Worm (Caenorhabditis elegans): ENCODE data around the gene hmgs-1.

Gene hmgs-1

ce11 chrV:5717237-5717935, 33.0 kb upstream of the hmgs-1 start, which contains the start of gene rga-3:
Gene rga-3, plus strand, starts transcription at chrV:5717885.
- peak; percentile 95 for TF ChIP-seq F49E8.2 (tag; optimal IDR thresholded peaks at IDR 0.05; ENCODE audit: borderline replicate concordance)
- TF ChIP-seq unc-62 (GFP tag; optimal IDR thresholded peaks at IDR 0.05 in 1 of 2): peak in 1 of 2 experiments; percentile 34
- no peak for TF ChIP-seq unc-62 (tag; optimal IDR thresholded peaks at IDR 0.05)
- TF ChIP-seq Y48G9A.11 (GFP tag; IDR thresholded peaks at IDR 0.05): peak; percentile 97
- TF ChIP-seq lin-38 (GFP tag; IDR thresholded peaks at IDR 0.05): peak; percentile 80
- peak; percentile 76 for TF ChIP-seq snpc-1.2 (GFP tag; IDR thresholded peaks at IDR 0.05)
- no peak for TF ChIP-seq lin-13 (GFP tag; optimal IDR thresholded peaks at IDR 0.05)
- no peak for TF ChIP-seq rbr-2 (tag; optimal IDR thresholded peaks at IDR 0.05)
- peak; percentile 97 for TF ChIP-seq unc-130 (GFP tag; optimal IDR thresholded peaks at IDR 0.05)
- TF ChIP-seq arid-1 (GFP tag; conservative IDR thresholded peaks at IDR 0.05): no peak
- 0 out of 2 replicates have a peak, but pooled peaks have one; percentile 12 for TF ChIP-seq ceh-44 (GFP tag; IDR thresholded peaks at IDR 0.05)

ce11 chrV:5716508-5716907, 32.1 kb upstream of the hmgs-1 start, which contains the start of gene K09H11.9:
Gene K09H11.9, minus strand, starts transcription at chrV:5716608.
- TF ChIP-seq mdl-1 (tag; optimal IDR thresholded peaks at IDR 0.05) (no peak), dpl-1 (GFP tag; optimal IDR thresholded peaks at IDR 0.05) (no peak), nhr-25 (tag; optimal IDR thresholded peaks at IDR 0.05; ENCODE audit: borderline replicate concordance, insufficient read depth) (no peak), skn-1 (tag; optimal IDR thresholded peaks at IDR 0.05) (no peak), nhr-48 (tag; optimal IDR thresholded peaks at IDR 0.05) (no peak)

ce11 chrV:5713510-5713909, 29.1 kb upstream of the hmgs-1 start:
- TF ChIP-seq aha-1 (tag) (peak; percentile 96), attf-4 (tag; optimal IDR thresholded peaks at IDR 0.05) (no peak)

ce11 chrV:5712652-5713051, 28.3 kb upstream of the hmgs-1 start, which contains the start of gene gcst-1:
Gene gcst-1, plus strand, starts transcription at chrV:5712928.
- TF ChIP-seq php-3 (GFP tag; IDR thresholded peaks at IDR 0.05): peak; percentile 62; the same call in 1 of the 2 replicates
- no peak for TF ChIP-seq daf-19 (GFP tag; conservative IDR thresholded peaks at IDR 0.05)
- no peak for TF ChIP-seq nhr-111 (GFP tag; optimal IDR thresholded peaks at IDR 0.05)
- no peak for TF ChIP-seq F44E2.7 (GFP tag; IDR thresholded peaks at IDR 0.05)
- no peak for TF ChIP-seq dmd-9 (GFP tag; IDR thresholded peaks at IDR 0.05)
- no peak for TF ChIP-seq nhr-76 (tag; optimal IDR thresholded peaks at IDR 0.05)
- peak in 1 of 2 experiments; percentile 74 for TF ChIP-seq mdl-1 (tag; optimal IDR thresholded peaks at IDR 0.05)
- TF ChIP-seq unc-39 (tag; optimal IDR thresholded peaks at IDR 0.05): no peak
- peak; percentile 80 for TF ChIP-seq nhr-28 (tag; optimal IDR thresholded peaks at IDR 0.05)
- TF ChIP-seq nhr-25 (tag; optimal IDR thresholded peaks at IDR 0.05; ENCODE audit: borderline replicate concordance, insufficient read depth): no peak
- no peak for TF ChIP-seq lin-38 (GFP tag; IDR thresholded peaks at IDR 0.05)
- TF ChIP-seq Y105C5A.15 (GFP tag; IDR thresholded peaks at IDR 0.05): no peak
- TF ChIP-seq T26A8.4 (GFP tag; IDR thresholded peaks at IDR 0.05): no peak
- TF ChIP-seq gei-8 (GFP tag; optimal IDR thresholded peaks at IDR 0.05): no peak
- TF ChIP-seq lin-1 (GFP tag; IDR thresholded peaks at IDR 0.05): peak; percentile 33; the same call in 1 of the 2 replicates
- no peak for TF ChIP-seq lin-15B (tag; optimal IDR thresholded peaks at IDR 0.05)
- TF ChIP-seq pqm-1 (tag; optimal IDR thresholded peaks at IDR 0.05): peak; percentile 33
- peak; percentile 12 for TF ChIP-seq F10B5.3 (tag; optimal IDR thresholded peaks at IDR 0.05)
- TF ChIP-seq nhr-102 (tag; optimal IDR thresholded peaks at IDR 0.05): no peak
- no peak for TF ChIP-seq ZK337.2 (GFP tag; IDR thresholded peaks at IDR 0.05)
- TF ChIP-seq mxl-3 (GFP tag; optimal IDR thresholded peaks at IDR 0.05): peak; percentile 72
- peak; percentile 62 for TF ChIP-seq hlh-30 (tag; optimal IDR thresholded peaks at IDR 0.05; ENCODE audit: insufficient read depth)
- TF ChIP-seq ama-1 (optimal IDR thresholded peaks at IDR 0.05): peak; percentile 54
- peak; percentile 14 for TF ChIP-seq nhr-48 (tag; optimal IDR thresholded peaks at IDR 0.05)
- peak; percentile 83 for TF ChIP-seq dmd-6 (GFP tag; IDR thresholded peaks at IDR 0.05)
- TF ChIP-seq daf-16 (GFP tag; optimal IDR thresholded peaks at IDR 0.05): no peak
- TF ChIP-seq daf-16 (tag; optimal IDR thresholded peaks at IDR 0.05): peak; percentile 89
- TF ChIP-seq ceh-20 (GFP tag; IDR thresholded peaks at IDR 0.05): no peak
- peak; percentile 70 for TF ChIP-seq dve-1 (tag; optimal IDR thresholded peaks at IDR 0.05; ENCODE audit: insufficient read depth)
- peak; percentile 49 for TF ChIP-seq nhr-77 (tag; optimal IDR thresholded peaks at IDR 0.05)
- TF ChIP-seq hlh-11 (tag; optimal IDR thresholded peaks at IDR 0.05): peak; percentile 65

Measured in whole organism, L4 larva.